Worm (Caenorhabditis elegans): ENCODE measurements around the gene fbxa-25.

The fbxa-25 gene

ce11 chrIII:1349313-1349712 is at the start of gene fbxa-25:
fbxa-25 (minus strand) TSS chrIII:1349450.
- TF ChIP-seq ztf-22 (GFP tag; optimal IDR thresholded peaks at IDR 0.05) (no peak), nhr-80 (tag; optimal IDR thresholded peaks at IDR 0.05) (peak; percentile 15)

ce11 chrIII:1398183-1398582 is 48.9 kb upstream of the fbxa-25 start:
- TF ChIP-seq madf-3 (GFP tag; IDR thresholded peaks at IDR 0.05) (no peak), lag-1 (GFP tag; IDR thresholded peaks at IDR 0.05) (no peak), nhr-80 (tag; optimal IDR thresholded peaks at IDR 0.05) (peak; percentile 38)

ce11 chrIII:1395355-1395754 is 46.1 kb upstream of the fbxa-25 start:
- TF ChIP-seq F39B2.1 (GFP tag; IDR thresholded peaks at IDR 0.05) (no peak), nhr-80 (tag; optimal IDR thresholded peaks at IDR 0.05) (peak; percentile 67)

- no peak for TF ChIP-seq sptf-2 (GFP tag; optimal IDR thresholded peaks at IDR 0.05)
- no peak for TF ChIP-seq unc-62 (GFP tag; optimal IDR thresholded peaks at IDR 0.05)
- peak in 1 of 2 experiments; percentile 40 for TF ChIP-seq let-607 (tag; optimal IDR thresholded peaks at IDR 0.05)
- TF ChIP-seq lin-54 (GFP tag; optimal IDR thresholded peaks at IDR 0.05), result no peak
- TF ChIP-seq mcd-1 (GFP tag; IDR thresholded peaks at IDR 0.05), result peak; percentile 80
- TF ChIP-seq atf-7 (tag; optimal IDR thresholded peaks at IDR 0.05), result peak; percentile 52
- peak; percentile 38; the same call in 1 of the 2 replicates for TF ChIP-seq nfyb-1 (GFP tag; IDR thresholded peaks at IDR 0.05)
- TF ChIP-seq nhr-80 (tag; optimal IDR thresholded peaks at IDR 0.05), result peak; percentile 94
These were observed 43.5 kb upstream of the fbxa-25 start for ce11 chrIII:1392763-1393162.

- TF ChIP-seq ZK185.1 (tag; optimal IDR thresholded peaks at IDR 0.05; ENCODE audit: poor library complexity, severe bottlenecking) (no peak), attf-6 (GFP tag; IDR thresholded peaks at IDR 0.05) (no peak), F39B2.1 (GFP tag; IDR thresholded peaks at IDR 0.05) (no peak), lsl-1 (GFP tag; optimal IDR thresholded peaks at IDR 0.05) (no peak), snpc-1.1 (tag; optimal IDR thresholded peaks at IDR 0.05; ENCODE audit: insufficient read depth) (no peak), nhr-80 (tag; optimal IDR thresholded peaks at IDR 0.05) (no peak), ztf-25 (GFP tag; IDR thresholded peaks at IDR 0.05) (no peak), K11D2.4 (GFP tag; IDR thresholded peaks at IDR 0.05) (no peak), lag-1 (GFP tag; IDR thresholded peaks at IDR 0.05) (no peak), pha-4 (tag; optimal IDR thresholded peaks at IDR 0.05) (no peak), rec-8 (tag; optimal IDR thresholded peaks at IDR 0.05) (no peak), hlh-12 (tag; optimal IDR thresholded peaks at IDR 0.05) (no peak), pbrm-1 (GFP tag; IDR thresholded peaks at IDR 0.05) (no peak), nhr-179 (tag; optimal IDR thresholded peaks at IDR 0.05) (no peak), chd-7 (tag; optimal IDR thresholded peaks at IDR 0.05) (no peak), ztf-26 (tag; optimal IDR thresholded peaks at IDR 0.05) (no peak), F33H1.4 (GFP tag; IDR thresholded peaks at IDR 0.05) (no peak), sdz-38 (tag; optimal IDR thresholded peaks at IDR 0.05) (no peak), ceh-58 (GFP tag; IDR thresholded peaks at IDR 0.05) (no peak)
These were observed 42.5 kb upstream of the fbxa-25 start, which contains the start of gene pals-17 for ce11 chrIII:1391752-1392151. pals-17 (minus strand) TSS chrIII:1391852.

- TF ChIP-seq nhr-80 (tag; optimal IDR thresholded peaks at IDR 0.05) (peak; percentile 78), efl-1 (GFP tag; optimal IDR thresholded peaks at IDR 0.05) (no peak), somi-1 (GFP tag; optimal IDR thresholded peaks at IDR 0.05) (no peak), gei-17 (GFP tag; optimal IDR thresholded peaks at IDR 0.05) (no peak)
These were observed 40.7 kb upstream of the fbxa-25 start for ce11 chrIII:1389988-1390387.
